Worm (Caenorhabditis elegans): ENCODE data around the gene D1005.5.

DNA sequence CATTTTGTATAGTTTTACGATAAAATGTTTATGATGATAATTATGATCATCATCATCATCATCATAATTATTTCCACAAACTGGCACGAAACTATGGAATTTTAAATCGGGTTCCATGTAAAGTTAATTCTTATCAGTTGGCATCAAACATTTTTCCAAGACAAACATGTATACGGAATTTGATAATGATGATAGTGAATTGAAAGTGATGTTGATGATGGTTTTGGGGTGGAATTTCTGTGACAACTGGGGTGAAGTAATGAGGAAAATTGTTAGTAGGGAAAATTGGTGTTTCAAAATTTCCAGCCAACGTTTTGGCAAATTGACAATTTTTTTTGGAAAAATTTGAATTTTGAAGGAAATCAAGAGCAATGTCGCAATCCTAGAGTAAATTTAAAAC lies 13.0 kb downstream of the D1005.5 start:
- TF ChIP-seq unc-39 (tag; optimal IDR thresholded peaks at IDR 0.05): no peak
- TF ChIP-seq nhr-76 (tag; optimal IDR thresholded peaks at IDR 0.05): no peak
- no peak for TF ChIP-seq ztf-11 (tag; optimal IDR thresholded peaks at IDR 0.05)
- no peak for TF ChIP-seq pha-4 (tag; optimal IDR thresholded peaks at IDR 0.05)
- no peak for TF ChIP-seq snpc-4 (tag; optimal IDR thresholded peaks at IDR 0.05)
- no peak for TF ChIP-seq lin-13 (tag; optimal IDR thresholded peaks at IDR 0.05)
- TF ChIP-seq lin-32 (GFP tag; optimal IDR thresholded peaks at IDR 0.05): no peak
- TF ChIP-seq sem-2 (GFP tag; optimal IDR thresholded peaks at IDR 0.05): no peak
- TF ChIP-seq unc-62 (GFP tag; optimal IDR thresholded peaks at IDR 0.05): no peak
- no peak for TF ChIP-seq sptf-1 (tag; optimal IDR thresholded peaks at IDR 0.05)
- no peak for TF ChIP-seq tbx-8 (GFP tag; optimal IDR thresholded peaks at IDR 0.05)
- TF ChIP-seq ceh-83 (GFP tag; optimal IDR thresholded peaks at IDR 0.05): no peak

Measured in whole organism, mixed stage, embryonic.